Worm (Caenorhabditis elegans) whole organism, midembryonic: ENCODE data around the gene F56C9.6.

ENCODE experiments used
- T22C8.4 ChIP-seq: fragments of 200-800 bp; sonication (Bioruptor generic); IDR thresholded peaks from 2 replicates; pipeline ENCODE4 v1.3.6; 2022; ENCODE audit warnings: missing genetic modification characterization, missing compliant biosample characterization
- cog-1 ChIP-seq: sonication (generic microtip); optimal IDR thresholded peaks from 2 replicates; lab custom pipeline; 2016; ENCODE audit warnings: missing genetic modification characterization, missing compliant biosample characterization
- flt-1 ChIP-seq: fragments of 200-800 bp; sonication (Bioruptor generic); IDR thresholded peaks from 2 replicates; pipeline ENCODE4 v1.3.6; 2022; ENCODE audit warnings: missing genetic modification characterization, missing compliant biosample characterization
- med-1 ChIP-seq: sonication (generic microtip); optimal IDR thresholded peaks from 2 replicates; lab custom pipeline; 2017; ENCODE audit warnings: missing genetic modification characterization, mild to moderate bottlenecking, missing compliant biosample characterization, antibody characterized with exemption, missing genetic modification reagents; ENCODE audit not compliant: insufficient read depth
- ref-1 ChIP-seq: fragments of 200-800 bp; sonication (Bioruptor generic); conservative IDR thresholded peaks from 2 replicates; pipeline ENCODE4 v1.3.6; 2022; ENCODE audit warnings: missing genetic modification reagents, missing genetic modification characterization, missing compliant biosample characterization
- tab-1 ChIP-seq: fragments of 200-800 bp; sonication (Bioruptor generic); IDR thresholded peaks from 2 replicates; pipeline ENCODE4 v1.3.6; 2022; ENCODE audit warnings: missing genetic modification characterization, missing compliant biosample characterization
- ztf-23 ChIP-seq: fragments of 200-800 bp; sonication (Bioruptor generic); IDR thresholded peaks from 2 replicates; pipeline ENCODE4 v1.3.6; 2022; ENCODE audit warnings: missing genetic modification reagents, missing genetic modification characterization, missing compliant biosample characterization
- ztf-29 ChIP-seq: fragments of 200-800 bp; sonication (Bioruptor generic); IDR thresholded peaks from 2 replicates; pipeline ENCODE4 v1.3.6; 2022; ENCODE audit warnings: missing genetic modification reagents, missing genetic modification characterization, missing compliant biosample characterization

DNA sequence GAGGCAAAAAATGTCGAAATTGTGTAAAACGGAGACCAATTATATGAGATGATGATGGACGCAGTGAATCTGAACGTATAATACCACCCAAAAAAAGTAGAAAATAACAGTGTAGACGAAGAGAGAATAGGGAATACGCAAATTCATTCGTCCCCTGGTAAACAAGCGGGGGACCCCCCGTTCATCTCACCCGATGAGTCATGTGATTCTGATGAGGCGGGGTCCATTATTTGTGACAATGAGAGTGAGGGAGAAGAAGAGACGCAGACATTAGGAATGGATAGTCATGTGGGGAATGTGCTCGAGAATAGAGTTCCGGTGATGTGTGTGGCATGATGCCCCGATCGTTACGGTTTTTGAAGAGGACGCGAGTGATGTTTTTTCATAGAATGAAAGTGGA is 38.5 kb downstream of the F56C9.6 start:
- no peak for TF ChIP-seq tab-1 (GFP tag; lab: Robert Waterston, UW)
- no peak for TF ChIP-seq ref-1 (GFP tag; lab: Robert Waterston, UW)
- TF ChIP-seq T22C8.4 (GFP tag; lab: Robert Waterston, UW) = no peak
- TF ChIP-seq med-1 (GFP tag; lab: Kevin White, UChicago) = no peak
- 0 out of 2 replicates have a peak, but pooled peaks have one; percentile 46 for TF ChIP-seq flt-1 (GFP tag; lab: Robert Waterston, UW)
- no peak for TF ChIP-seq ztf-29
- no peak for TF ChIP-seq ztf-23 (GFP tag; lab: Robert Waterston, UW)
- TF ChIP-seq cog-1 = peak; percentile 15
